In genomic region chrIII:10153003-10153402, ce11 we compare ENCODE assay signal across 7 worm cellular contexts.
TF ChIP-seq lines count a peak whose summit lies in the region.

No protein-coding gene starts in this region.

TF ChIP-seq in whole organism, L1 larva, 84 proteins besides CTCF, POLR2A, EP300 and RAD21 (continues in another document):
- TF ChIP-seq nhr-84 (tag; optimal IDR thresholded peaks at IDR 0.05; lab: Kevin White, UChicago), result no peak
- TF ChIP-seq nhr-47 (tag; optimal IDR thresholded peaks at IDR 0.05; lab: Kevin White, UChicago), result peak; percentile 19
- TF ChIP-seq xbp-1 (tag; optimal IDR thresholded peaks at IDR 0.05; lab: Kevin White, UChicago), result peak; percentile 1
- peak; percentile 40 for TF ChIP-seq rnt-1 (tag; optimal IDR thresholded peaks at IDR 0.05; lab: Kevin White, UChicago)
- peak; percentile 70 for TF ChIP-seq nhr-71 (tag; optimal IDR thresholded peaks at IDR 0.05; lab: Kevin White, UChicago)
- peak; percentile 7 for TF ChIP-seq egl-13 (tag; optimal IDR thresholded peaks at IDR 0.05; lab: Kevin White, UChicago)
- TF ChIP-seq fkh-8 (tag; optimal IDR thresholded peaks at IDR 0.05; lab: Kevin White, UChicago), result peak; percentile 74
- TF ChIP-seq pag-3 (tag; optimal IDR thresholded peaks at IDR 0.05; lab: Kevin White, UChicago; ENCODE audit: borderline replicate concordance, insufficient read depth), result no peak
- no peak for TF ChIP-seq nhr-85 (tag; lab: Kevin White, UChicago)
- peak; percentile 46 for TF ChIP-seq tbx-2 (tag; optimal IDR thresholded peaks at IDR 0.05; lab: Kevin White, UChicago)
- TF ChIP-seq efl-1 (optimal IDR thresholded peaks at IDR 0.05; lab: Kevin White, UChicago), result peak; percentile 21 to 47
- no peak for TF ChIP-seq efl-1 (GFP tag; optimal IDR thresholded peaks at IDR 0.05 in 1 of 2; lab: Kevin White, UChicago)
- TF ChIP-seq isw-1 (GFP tag; IDR thresholded peaks at IDR 0.05; lab: Robert Waterston, UW), result peak; percentile 57

TF ChIP-seq in whole organism, L2 larva, 48 proteins besides CTCF, POLR2A, EP300 and RAD21 (continues in another document):
- TF ChIP-seq nhr-6 (tag; optimal IDR thresholded peaks at IDR 0.05; lab: Kevin White, UChicago) (peak; percentile 64), dmd-4 (tag; optimal IDR thresholded peaks at IDR 0.05; lab: Kevin White, UChicago) (no peak), lin-13 (GFP tag; optimal IDR thresholded peaks at IDR 0.05; lab: Kevin White, UChicago) (peak; percentile 26), sma-9 (GFP tag; optimal IDR thresholded peaks at IDR 0.05; lab: Kevin White, UChicago) (peak; percentile 69), sma-9 (tag; optimal IDR thresholded peaks at IDR 0.05; lab: Kevin White, UChicago) (no peak), nhr-129 (tag; optimal IDR thresholded peaks at IDR 0.05; lab: Kevin White, UChicago) (peak; percentile 81), elt-1 (tag; optimal IDR thresholded peaks at IDR 0.05; lab: Kevin White, UChicago) (no peak), C34F6.9 (tag; optimal IDR thresholded peaks at IDR 0.05; lab: Kevin White, UChicago) (peak; percentile 77), crh-2 (tag; optimal IDR thresholded peaks at IDR 0.05; lab: Kevin White, UChicago) (peak; percentile 67), ztf-4 (tag; optimal IDR thresholded peaks at IDR 0.05; lab: Kevin White, UChicago) (peak; percentile 26), lsy-2 (tag; optimal IDR thresholded peaks at IDR 0.05; lab: Kevin White, UChicago) (peak in 1 of 2 experiments; percentile 72), sem-4 (tag; optimal IDR thresholded peaks at IDR 0.05; lab: Kevin White, UChicago) (peak; percentile 59), mab-5 (tag; optimal IDR thresholded peaks at IDR 0.05; lab: Kevin White, UChicago) (peak; percentile 48)

TF ChIP-seq in whole organism, L3 larva, 47 proteins besides CTCF, POLR2A, EP300 and RAD21:
- TF ChIP-seq mml-1 (tag; optimal IDR thresholded peaks at IDR 0.05; lab: Kevin White, UChicago) (no peak), fkh-10 (GFP tag; optimal IDR thresholded peaks at IDR 0.05; lab: Kevin White, UChicago) (peak; percentile 16), nfya-1 (tag; optimal IDR thresholded peaks at IDR 0.05; lab: Kevin White, UChicago; ENCODE audit: insufficient read depth) (peak; percentile 62), ceh-82 (tag; optimal IDR thresholded peaks at IDR 0.05; lab: Kevin White, UChicago) (peak; percentile 42), nhr-76 (tag; optimal IDR thresholded peaks at IDR 0.05; lab: Kevin White, UChicago) (no peak), lin-39 (tag; optimal IDR thresholded peaks at IDR 0.05; lab: Kevin White, UChicago) (peak; percentile 69), mdl-1 (tag; optimal IDR thresholded peaks at IDR 0.05; lab: Kevin White, UChicago) (no peak), lin-15B (tag; optimal IDR thresholded peaks at IDR 0.05; lab: Kevin White, UChicago) (no peak), hmg-11 (tag; optimal IDR thresholded peaks at IDR 0.05; lab: Kevin White, UChicago) (peak; percentile 18), nhr-237 (tag; optimal IDR thresholded peaks at IDR 0.05; lab: Kevin White, UChicago) (no peak)

TF ChIP-seq in whole organism, L4 larva, 104 proteins besides CTCF, POLR2A, EP300 and RAD21 (continues in another document):
- TF ChIP-seq hlh-11 (tag; optimal IDR thresholded peaks at IDR 0.05; lab: Kevin White, UChicago), result peak; percentile 15
- TF ChIP-seq tra-1 (GFP tag; IDR thresholded peaks at IDR 0.05; lab: Robert Waterston, UW), result 0 out of 2 replicates have a peak, but pooled peaks have one; percentile 28
- TF ChIP-seq nhr-6 (tag; optimal IDR thresholded peaks at IDR 0.05; lab: Kevin White, UChicago), result no peak
- TF ChIP-seq lin-29 (GFP tag; IDR thresholded peaks at IDR 0.05; lab: Robert Waterston, UW), result no peak
- no peak for TF ChIP-seq php-3 (GFP tag; IDR thresholded peaks at IDR 0.05; lab: Robert Waterston, UW)
- no peak for TF ChIP-seq pqm-1 (tag; optimal IDR thresholded peaks at IDR 0.05; lab: Kevin White, UChicago)
- no peak for TF ChIP-seq madf-9 (GFP tag; conservative IDR thresholded peaks at IDR 0.05; lab: Robert Waterston, UW)
- peak; percentile 24 to 73 for TF ChIP-seq lsy-2 (tag; optimal IDR thresholded peaks at IDR 0.05; lab: Kevin White, UChicago)
- TF ChIP-seq fos-1 (tag; optimal IDR thresholded peaks at IDR 0.05; lab: Kevin White, UChicago), result no peak
- 0 out of 2 replicates have a peak, but pooled peaks have one; percentile 26 for TF ChIP-seq pha-4 (GFP tag; IDR thresholded peaks at IDR 0.05; lab: Robert Waterston, UW)
- no peak for TF ChIP-seq pha-4 (tag; optimal IDR thresholded peaks at IDR 0.05; lab: Kevin White, UChicago)
- TF ChIP-seq F49E8.2 (tag; optimal IDR thresholded peaks at IDR 0.05; lab: Kevin White, UChicago; ENCODE audit: borderline replicate concordance), result no peak
- TF ChIP-seq unc-62 (GFP tag; optimal IDR thresholded peaks at IDR 0.05 in 1 of 2; lab: Kevin White, UChicago), result peak in 1 of 2 experiments; percentile 96
- TF ChIP-seq unc-62 (tag; optimal IDR thresholded peaks at IDR 0.05; lab: Kevin White, UChicago), result no peak

TF ChIP-seq in whole organism, late embryonic, 69 proteins besides CTCF, POLR2A, EP300 and RAD21 (continues in another document):
- TF ChIP-seq C38D4.7 (GFP tag; optimal IDR thresholded peaks at IDR 0.05; lab: Kevin White, UChicago) (no peak), eyg-1 (tag; optimal IDR thresholded peaks at IDR 0.05; lab: Kevin White, UChicago) (no peak), unc-3 (GFP tag; conservative IDR thresholded peaks at IDR 0.05; lab: Robert Waterston, UW) (no peak), unc-3 (tag; optimal IDR thresholded peaks at IDR 0.05; lab: Kevin White, UChicago) (no peak), ceh-24 (tag; optimal IDR thresholded peaks at IDR 0.05; lab: Kevin White, UChicago) (no peak), pha-2 (tag; optimal IDR thresholded peaks at IDR 0.05; lab: Kevin White, UChicago) (no peak), madf-2 (tag; optimal IDR thresholded peaks at IDR 0.05; lab: Kevin White, UChicago) (no peak), pag-3 (tag; optimal IDR thresholded peaks at IDR 0.05; lab: Kevin White, UChicago; ENCODE audit: borderline replicate concordance) (no peak), sox-4 (tag; optimal IDR thresholded peaks at IDR 0.05; lab: Kevin White, UChicago) (no peak), unc-42 (tag; optimal IDR thresholded peaks at IDR 0.05; lab: Kevin White, UChicago) (peak; percentile 89), ceh-31 (tag; optimal IDR thresholded peaks at IDR 0.05; lab: Kevin White, UChicago) (peak; percentile 62), ceh-6 (GFP tag; optimal IDR thresholded peaks at IDR 0.05; lab: Kevin White, UChicago) (no peak), ets-4 (tag; optimal IDR thresholded peaks at IDR 0.05; lab: Kevin White, UChicago) (no peak), C08G9.2 (tag; optimal IDR thresholded peaks at IDR 0.05; lab: Kevin White, UChicago) (no peak), hlh-13 (GFP tag; optimal IDR thresholded peaks at IDR 0.05; lab: Kevin White, UChicago) (no peak), pros-1 (tag; optimal IDR thresholded peaks at IDR 0.05; lab: Kevin White, UChicago) (no peak)

TF ChIP-seq in whole organism, mixed stage, embryonic, 35 proteins besides CTCF, POLR2A, EP300 and RAD21:
- TF ChIP-seq ces-1 (GFP tag; optimal IDR thresholded peaks at IDR 0.05; lab: Kevin White, UChicago) (peak; percentile 84), elt-3 (tag; optimal IDR thresholded peaks at IDR 0.05; lab: Kevin White, UChicago) (no peak)

TF ChIP-seq in whole organism, young adult, 124 proteins besides CTCF, POLR2A, EP300 and RAD21 (continues in another document):
- no peak for TF ChIP-seq unc-62 (GFP tag; optimal IDR thresholded peaks at IDR 0.05; lab: Kevin White, UChicago)
- TF ChIP-seq aptf-3 (GFP tag; IDR thresholded peaks at IDR 0.05; lab: Robert Waterston, UW), result no peak
- no peak for TF ChIP-seq ztf-25 (GFP tag; IDR thresholded peaks at IDR 0.05; lab: Robert Waterston, UW)
- no peak for TF ChIP-seq sptf-2 (GFP tag; optimal IDR thresholded peaks at IDR 0.05; lab: Kevin White, UChicago)
- peak; percentile 48; the same call in 1 of the 2 replicates for TF ChIP-seq K11D2.4 (GFP tag; IDR thresholded peaks at IDR 0.05; lab: Robert Waterston, UW)
- no peak for TF ChIP-seq ets-4 (GFP tag; optimal IDR thresholded peaks at IDR 0.05; lab: Kevin White, UChicago)
- no peak for TF ChIP-seq bed-2 (GFP tag; IDR thresholded peaks at IDR 0.05; lab: Robert Waterston, UW)
- TF ChIP-seq B0261.1 (tag; optimal IDR thresholded peaks at IDR 0.05; lab: Kevin White, UChicago), result no peak
- TF ChIP-seq nhr-27 (tag; optimal IDR thresholded peaks at IDR 0.05; lab: Kevin White, UChicago), result no peak
- peak; percentile 49 for TF ChIP-seq K12H6.12 (tag; optimal IDR thresholded peaks at IDR 0.05; lab: Kevin White, UChicago)
- no peak for TF ChIP-seq dox-1 (GFP tag; IDR thresholded peaks at IDR 0.05; lab: Robert Waterston, UW)
- TF ChIP-seq cebp-2 (GFP tag; IDR thresholded peaks at IDR 0.05; lab: Robert Waterston, UW), result no peak
- TF ChIP-seq F23B12.7 (tag; optimal IDR thresholded peaks at IDR 0.05; lab: Kevin White, UChicago; ENCODE audit: insufficient read depth), result no peak
- no peak for TF ChIP-seq madf-3 (GFP tag; IDR thresholded peaks at IDR 0.05; lab: Robert Waterston, UW)
- no peak for TF ChIP-seq F22D6.2 (tag; optimal IDR thresholded peaks at IDR 0.05; lab: Kevin White, UChicago)
- TF ChIP-seq nhr-120 (GFP tag; IDR thresholded peaks at IDR 0.05; lab: Robert Waterston, UW), result no peak
- TF ChIP-seq B0035.1 (tag; optimal IDR thresholded peaks at IDR 0.05; lab: Kevin White, UChicago), result no peak
- TF ChIP-seq xnd-1 (tag; optimal IDR thresholded peaks at IDR 0.05; lab: Kevin White, UChicago), result no peak
- no peak for TF ChIP-seq F33H1.4 (GFP tag; IDR thresholded peaks at IDR 0.05; lab: Robert Waterston, UW)
- no peak for TF ChIP-seq Y95B8A.8 (GFP tag; IDR thresholded peaks at IDR 0.05; lab: Robert Waterston, UW)
- no peak; the same call in 1 of the 2 replicates for TF ChIP-seq zfh-2 (GFP tag; conservative IDR thresholded peaks at IDR 0.05; lab: Robert Waterston, UW)
- TF ChIP-seq pbrm-1 (GFP tag; IDR thresholded peaks at IDR 0.05; lab: Robert Waterston, UW), result no peak
- TF ChIP-seq ceh-27 (GFP tag; optimal IDR thresholded peaks at IDR 0.05; lab: Kevin White, UChicago), result peak; percentile 2
- no peak for TF ChIP-seq pha-4 (tag; optimal IDR thresholded peaks at IDR 0.05; lab: Kevin White, UChicago)
- no peak for TF ChIP-seq atf-7 (tag; optimal IDR thresholded peaks at IDR 0.05; lab: Kevin White, UChicago)
- TF ChIP-seq nhr-80 (tag; optimal IDR thresholded peaks at IDR 0.05; lab: Kevin White, UChicago), result no peak
- TF ChIP-seq cebp-1 (GFP tag; IDR thresholded peaks at IDR 0.05; lab: Robert Waterston, UW), result no peak
- peak; percentile 33 for TF ChIP-seq cebp-1 (tag; optimal IDR thresholded peaks at IDR 0.05; lab: Kevin White, UChicago)
- TF ChIP-seq attf-6 (GFP tag; IDR thresholded peaks at IDR 0.05; lab: Robert Waterston, UW), result no peak
- no peak for TF ChIP-seq ztf-18 (tag; optimal IDR thresholded peaks at IDR 0.05; lab: Kevin White, UChicago)
- no peak for TF ChIP-seq ceh-40 (GFP tag; IDR thresholded peaks at IDR 0.05; lab: Robert Waterston, UW)
- TF ChIP-seq ztf-22 (GFP tag; optimal IDR thresholded peaks at IDR 0.05; lab: Kevin White, UChicago), result no peak
- TF ChIP-seq lin-35 (GFP tag; optimal IDR thresholded peaks at IDR 0.05; lab: Kevin White, UChicago), result peak in 1 of 3 experiments; percentile 27
